Worm (Caenorhabditis elegans) whole organism, mixed stage, embryonic: Measurements from ENCODE around the gene Y116A8C.23.
"Not testable (repeated sequence)": the region's sequence is repeated elsewhere in the genome, so short reads cannot be mapped to it uniquely, and the experiment has no call there.

ENCODE experiments used
- bed-3 ChIP-seq: fragments of 200-800 bp; sonication (Bioruptor generic); optimal IDR thresholded peaks from 3 replicates; lab custom pipeline; 2018; ENCODE audit warnings: mild to moderate bottlenecking, missing genetic modification characterization, moderate library complexity, missing compliant biosample characterization
- blmp-1 ChIP-seq: fragments of 150-350 bp; optimal IDR thresholded peaks from 2 replicates; lab custom pipeline; 2014; ENCODE audit warnings: missing biosample characterization, missing genetic modification characterization
- ceh-39 ChIP-seq: fragments of 150-350 bp; optimal IDR thresholded peaks from 2 replicates; lab custom pipeline; 2014; ENCODE audit warnings: missing biosample characterization, missing genetic modification characterization
- ceh-83 ChIP-seq: fragments of 200-800 bp; sonication (Bioruptor generic); optimal IDR thresholded peaks from 2 replicates; lab custom pipeline; 2018; ENCODE audit warnings: mild to moderate bottlenecking, missing genetic modification characterization, missing compliant biosample characterization
- ces-1 ChIP-seq: fragments of 150-350 bp; optimal IDR thresholded peaks from 2 replicates; lab custom pipeline; 2014; ENCODE audit warnings: missing biosample characterization, missing genetic modification reagents, missing genetic modification characterization
- cnd-1 ChIP-seq: fragments of 200-800 bp; sonication (Bioruptor generic); optimal IDR thresholded peaks from 2 replicates; lab custom pipeline; 2018; ENCODE audit warnings: mild to moderate bottlenecking, missing genetic modification characterization, missing compliant biosample characterization
- drap-1 ChIP-seq: fragments of 200-800 bp; sonication (Bioruptor generic); optimal IDR thresholded peaks from 3 replicates; lab custom pipeline; 2018; ENCODE audit warnings: mild to moderate bottlenecking, missing genetic modification characterization, missing compliant biosample characterization
- elt-1 ChIP-seq: sonication (generic microtip); optimal IDR thresholded peaks from 2 replicates; lab custom pipeline; 2017; ENCODE audit warnings: missing genetic modification characterization, mild to moderate bottlenecking, missing compliant biosample characterization, antibody characterized with exemption, moderate library complexity, borderline replicate concordance; ENCODE audit not compliant: insufficient read depth
- elt-3 ChIP-seq: fragments of 150-350 bp; optimal IDR thresholded peaks from 2 replicates; lab custom pipeline; 2014; ENCODE audit warnings: missing biosample characterization, missing genetic modification characterization
- ham-2 ChIP-seq: fragments of 200-800 bp; sonication (Bioruptor generic); optimal IDR thresholded peaks from 2 replicates; lab custom pipeline; 2018; ENCODE audit warnings: mild to moderate bottlenecking, missing genetic modification characterization, missing compliant biosample characterization
- lin-13 ChIP-seq: fragments of 150-350 bp; optimal IDR thresholded peaks from 2 replicates; lab custom pipeline; 2014; ENCODE audit warnings: missing biosample characterization, missing genetic modification characterization
- lin-32 ChIP-seq: fragments of 200-800 bp; sonication (Bioruptor generic); optimal IDR thresholded peaks from 2 replicates; lab custom pipeline; 2018; ENCODE audit warnings: mild to moderate bottlenecking, missing genetic modification characterization, missing compliant biosample characterization
- mab-5 ChIP-seq: fragments of 150-350 bp; optimal IDR thresholded peaks from 2 replicates; lab custom pipeline; 2014; ENCODE audit warnings: missing biosample characterization, missing genetic modification characterization
- mep-1 ChIP-seq: fragments of 150-350 bp; optimal IDR thresholded peaks from 2 replicates; lab custom pipeline; 2017; ENCODE audit warnings: missing biosample characterization, missing genetic modification reagents, missing genetic modification characterization, inconsistent platforms
- mls-2 ChIP-seq: sonication (generic microtip); optimal IDR thresholded peaks from 2 replicates; lab custom pipeline; 2016; ENCODE audit warnings: mild to moderate bottlenecking, missing genetic modification characterization, moderate library complexity, missing compliant biosample characterization
- nhr-12 ChIP-seq: fragments of 150-350 bp; optimal IDR thresholded peaks from 2 replicates; lab custom pipeline; 2014; ENCODE audit warnings: missing biosample characterization, missing genetic modification characterization
- nhr-2 ChIP-seq: fragments of 150-350 bp; optimal IDR thresholded peaks from 2 replicates; lab custom pipeline; 2014; ENCODE audit warnings: missing biosample characterization, missing genetic modification characterization
- nhr-237 ChIP-seq: fragments of 150-350 bp; optimal IDR thresholded peaks from 2 replicates; lab custom pipeline; 2014; ENCODE audit warnings: missing biosample characterization, missing genetic modification characterization
- nhr-28 ChIP-seq: fragments of 150-350 bp; optimal IDR thresholded peaks from 2 replicates; lab custom pipeline; 2014; ENCODE audit warnings: missing biosample characterization, missing genetic modification characterization
- nhr-76 ChIP-seq: sonication (generic microtip); optimal IDR thresholded peaks from 2 replicates; lab custom pipeline; 2017; ENCODE audit warnings: missing biosample characterization, missing genetic modification characterization
- pha-4 ChIP-seq: fragments of 150-350 bp; optimal IDR thresholded peaks from 2 replicates; lab custom pipeline; 2018; ENCODE audit warnings: missing biosample characterization, missing genetic modification reagents, missing genetic modification characterization
- sem-2 ChIP-seq: fragments of 200-800 bp; sonication (Bioruptor generic); optimal IDR thresholded peaks from 2 replicates; lab custom pipeline; 2018; ENCODE audit warnings: mild to moderate bottlenecking, missing genetic modification characterization, missing compliant biosample characterization
- snpc-4 ChIP-seq: fragments of 150-350 bp; optimal IDR thresholded peaks from 2 replicates; lab custom pipeline; 2014; ENCODE audit warnings: missing biosample characterization, missing genetic modification characterization
- sptf-1 ChIP-seq: sonication (generic microtip); optimal IDR thresholded peaks from 2 replicates; lab custom pipeline; 2017; ENCODE audit warnings: mild to moderate bottlenecking, missing genetic modification characterization, moderate library complexity, missing compliant biosample characterization
- tbx-8 ChIP-seq: fragments of 200-800 bp; sonication (Bioruptor generic); optimal IDR thresholded peaks from 2 replicates; lab custom pipeline; 2018; ENCODE audit warnings: mild to moderate bottlenecking, missing genetic modification characterization, moderate library complexity, missing compliant biosample characterization
- unc-120 ChIP-seq: sonication (generic microtip); optimal IDR thresholded peaks from 2 replicates; lab custom pipeline; 2017; ENCODE audit warnings: missing genetic modification characterization, missing compliant biosample characterization; ENCODE audit not compliant: poor library complexity, severe bottlenecking
- unc-39 ChIP-seq: fragments of 150-350 bp; optimal IDR thresholded peaks from 2 replicates; lab custom pipeline; 2014; ENCODE audit warnings: missing biosample characterization, missing genetic modification characterization
- unc-62 ChIP-seq: fragments of 150-350 bp; optimal IDR thresholded peaks from 2 replicates; lab custom pipeline; 2014; ENCODE audit warnings: missing biosample characterization, missing genetic modification reagents, missing genetic modification characterization
- zip-8 ChIP-seq: fragments of 150-350 bp; optimal IDR thresholded peaks from 2 replicates; lab custom pipeline; 2014; ENCODE audit warnings: missing biosample characterization, missing genetic modification characterization
- ztf-11 ChIP-seq: fragments of 150-350 bp; optimal IDR thresholded peaks from 2 replicates; lab custom pipeline; 2014; ENCODE audit warnings: missing biosample characterization, missing genetic modification characterization

The Y116A8C.23 gene

ce11 chrIV:17058036-17058435 lies 4.7 kb downstream of the Y116A8C.23 start, which contains the start of gene Y116A8C.44:
TSS of gene Y116A8C.44 (minus strand) at chrIV:17058136.
- TF ChIP-seq drap-1 (GFP tag; lab: Kevin White, UChicago) (no peak), unc-62 (GFP tag; lab: Kevin White, UChicago) (no peak), mls-2 (no peak), nhr-237 (tag; lab: Kevin White, UChicago) (no peak), cnd-1 (no peak), unc-120 (no peak), elt-3 (no peak), tbx-8 (GFP tag; lab: Kevin White, UChicago) (no peak), snpc-4 (tag; lab: Kevin White, UChicago) (no peak), lin-13 (tag; lab: Kevin White, UChicago) (no peak), nhr-28 (no peak), unc-39 (tag; lab: Kevin White, UChicago) (no peak), ces-1 (GFP tag; lab: Kevin White, UChicago) (no peak), zip-8 (tag; lab: Kevin White, UChicago) (no peak), mep-1 (tag; lab: Kevin White, UChicago) (no peak), elt-1 (tag; lab: Kevin White, UChicago) (no peak), lin-32 (GFP tag; lab: Kevin White, UChicago) (no peak), ztf-11 (tag; lab: Kevin White, UChicago) (no peak), ham-2 (GFP tag; lab: Kevin White, UChicago) (no peak), nhr-2 (tag; lab: Kevin White, UChicago) (no peak)

ce11 chrIV:17063700-17064099 lies 10.3 kb downstream of the Y116A8C.23 start, which contains the start of gene Y116A8C.467:
TSS of gene Y116A8C.467 (minus strand) at chrIV:17063800.
- not testable (repeated sequence) for TF ChIP-seq cnd-1; unc-39 (tag; lab: Kevin White, UChicago); nhr-76 (tag; lab: Kevin White, UChicago)

DNA sequence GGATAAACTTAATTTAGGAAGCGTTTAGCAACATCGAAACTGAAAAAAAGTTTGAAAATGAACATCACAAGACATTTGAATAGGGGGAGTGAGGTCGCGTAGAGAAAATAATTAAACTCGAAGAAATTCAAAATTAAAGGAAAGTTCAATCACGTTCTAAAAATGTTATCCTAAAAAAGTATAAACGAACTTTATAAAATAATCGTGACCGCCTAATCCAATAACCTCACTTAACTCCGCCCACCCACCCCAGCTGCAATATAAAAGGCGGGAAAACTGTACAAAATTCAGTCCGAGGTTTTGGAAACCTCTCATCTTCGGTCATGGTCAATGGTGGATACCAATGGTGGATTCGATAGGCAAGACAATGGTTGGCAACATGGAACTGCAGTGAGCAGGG lies 11.6 kb downstream of the Y116A8C.23 start, which contains the start of gene Y116A8C.465:
Gene Y116A8C.465 (plus strand): TSS at position 301 of the 400 bp plus-strand sequence.
- TF ChIP-seq sem-2 (GFP tag; lab: Kevin White, UChicago); unc-39 (tag; lab: Kevin White, UChicago); nhr-12 (tag; lab: Kevin White, UChicago): not testable (repeated sequence)

DNA sequence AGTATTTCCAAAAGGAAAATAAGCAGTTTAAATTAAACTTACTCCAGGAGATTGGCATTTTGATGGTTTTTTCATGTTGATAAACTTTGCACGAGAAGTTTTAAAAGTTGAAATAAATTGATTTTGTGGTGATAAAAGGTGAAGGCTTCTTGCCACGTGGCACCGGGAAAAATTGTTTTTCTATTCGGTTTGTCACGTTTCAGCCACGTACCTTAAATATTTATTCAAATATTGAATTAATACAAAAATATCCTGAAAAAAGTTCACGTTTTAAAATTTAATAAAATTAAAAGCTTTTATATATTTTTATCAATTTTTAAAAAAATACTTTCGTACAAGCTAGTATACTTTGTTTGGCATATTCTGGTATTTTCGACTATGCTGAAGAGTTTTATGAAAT lies 17.4 kb downstream of the Y116A8C.23 start, which contains the start of gene Y116A8C.24:
Gene Y116A8C.24 (minus strand): TSS at position 101 of the 400 bp plus-strand sequence.
- not testable (repeated sequence) for TF ChIP-seq ceh-39 (tag; lab: Kevin White, UChicago); blmp-1 (tag; lab: Kevin White, UChicago); unc-120

DNA sequence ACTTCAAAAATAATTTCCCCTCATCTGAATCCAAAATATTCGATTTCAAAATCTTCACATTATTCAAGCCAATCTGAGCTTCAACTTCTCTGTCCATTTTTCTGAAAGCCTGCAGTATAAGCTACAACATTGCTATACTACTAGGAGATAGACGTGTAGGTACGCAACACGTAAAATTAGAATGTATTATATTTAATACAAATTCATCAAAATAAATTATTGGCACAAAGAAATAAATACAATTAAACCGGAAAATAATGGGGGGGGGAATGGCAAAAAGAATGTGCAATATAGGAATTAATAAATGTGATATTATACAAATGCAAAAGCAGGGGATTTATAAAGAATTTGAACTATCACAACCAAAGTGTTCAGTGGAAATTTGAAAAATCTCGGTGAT lies 25.3 kb downstream of the Y116A8C.23 start, which contains the start of gene Y116A8C.25:
Gene Y116A8C.25 (minus strand): TSS at position 101 of the 400 bp plus-strand sequence.
- TF ChIP-seq pha-4 (tag; lab: Kevin White, UChicago) = no peak

ce11 chrIV:17084317-17084716 lies 31.0 kb downstream of the Y116A8C.23 start:
- TF ChIP-seq drap-1 (GFP tag; lab: Kevin White, UChicago) = no peak
- TF ChIP-seq unc-39 (tag; lab: Kevin White, UChicago) = no peak
- no peak for TF ChIP-seq lin-32 (GFP tag; lab: Kevin White, UChicago)
- no peak for TF ChIP-seq lin-13 (tag; lab: Kevin White, UChicago)
- TF ChIP-seq unc-120 = no peak
- TF ChIP-seq nhr-237 (tag; lab: Kevin White, UChicago) = no peak
- no peak for TF ChIP-seq sptf-1 (tag; lab: Kevin White, UChicago)
- no peak for TF ChIP-seq elt-3
- TF ChIP-seq cnd-1 = no peak
- TF ChIP-seq mls-2 = no peak
- no peak for TF ChIP-seq ceh-39 (tag; lab: Kevin White, UChicago)
- no peak for TF ChIP-seq ceh-83
- TF ChIP-seq nhr-76 (tag; lab: Kevin White, UChicago) = no peak
- TF ChIP-seq ces-1 (GFP tag; lab: Kevin White, UChicago) = no peak
- TF ChIP-seq mab-5 = no peak
- TF ChIP-seq pha-4 (tag; lab: Kevin White, UChicago) = no peak
- TF ChIP-seq unc-62 (GFP tag; lab: Kevin White, UChicago) = no peak
- TF ChIP-seq bed-3 (GFP tag; lab: Kevin White, UChicago) = no peak
- no peak for TF ChIP-seq blmp-1 (tag; lab: Kevin White, UChicago)
